Worm (Caenorhabditis elegans) whole organism, young adult: ENCODE data around the gene Y43F8C.7.

Source experiments
- B0261.1 ChIP-seq: sonication (generic microtip); optimal IDR thresholded peaks from 2 replicates; lab custom pipeline; 2016; ENCODE audit warnings: mild to moderate bottlenecking, missing genetic modification characterization, moderate library complexity, missing compliant biosample characterization
- C06A6.2 ChIP-seq: fragments of 200-800 bp; sonication (Bioruptor generic); conservative IDR thresholded peaks from 2 replicates; pipeline ENCODE4 v1.3.6; 2022; ENCODE audit warnings: missing genetic modification characterization, missing compliant biosample characterization
- D2030.7 ChIP-seq: fragments of 200-800 bp; sonication (Bioruptor generic); IDR thresholded peaks from 2 replicates; pipeline ENCODE4 v1.3.6; 2022; ENCODE audit warnings: missing genetic modification reagents, missing genetic modification characterization, missing compliant biosample characterization
- F23B12.7 ChIP-seq: sonication (generic microtip); optimal IDR thresholded peaks from 2 replicates; lab custom pipeline; 2017; ENCODE audit warnings: missing genetic modification characterization, mild to moderate bottlenecking, missing compliant biosample characterization, antibody characterized with exemption, moderate library complexity; ENCODE audit not compliant: insufficient read depth
- F39B2.1 ChIP-seq: fragments of 200-800 bp; sonication (Bioruptor generic); IDR thresholded peaks from 2 replicates; pipeline ENCODE4 v1.3.6; 2022; ENCODE audit warnings: missing genetic modification reagents, missing genetic modification characterization, missing compliant biosample characterization
- T26A5.8 ChIP-seq: sonication (generic microtip); optimal IDR thresholded peaks from 2 replicates; lab custom pipeline; 2016; ENCODE audit warnings: missing genetic modification characterization, missing compliant biosample characterization
- Y53F4B.3 ChIP-seq: fragments of 200-800 bp; sonication (Bioruptor generic); IDR thresholded peaks from 2 replicates; pipeline ENCODE4 v1.3.6; 2022; ENCODE audit warnings: missing genetic modification reagents, missing genetic modification characterization, missing compliant biosample characterization
- Y53G8AR.9 ChIP-seq: fragments of 200-800 bp; sonication (Bioruptor generic); conservative IDR thresholded peaks from 2 replicates; pipeline ENCODE4 v1.3.6; 2022; ENCODE audit warnings: missing genetic modification reagents, missing genetic modification characterization, missing compliant biosample characterization
- bed-1 ChIP-seq: fragments of 200-800 bp; sonication (Bioruptor generic); IDR thresholded peaks from 2 replicates; pipeline ENCODE4 v1.3.6; 2022; ENCODE audit warnings: missing genetic modification reagents, missing genetic modification characterization, missing compliant biosample characterization
- cebp-2 ChIP-seq: fragments of 200-800 bp; sonication (Bioruptor generic); IDR thresholded peaks from 2 replicates; pipeline ENCODE4 v1.3.6; 2022; ENCODE audit warnings: missing genetic modification characterization, missing compliant biosample characterization
- ceh-58 ChIP-seq: fragments of 200-800 bp; sonication (Bioruptor generic); IDR thresholded peaks from 2 replicates; pipeline ENCODE4 v1.3.6; 2022; ENCODE audit warnings: missing genetic modification characterization, missing compliant biosample characterization
- ceh-91 ChIP-seq: fragments of 200-800 bp; sonication (Bioruptor generic); IDR thresholded peaks from 2 replicates; pipeline ENCODE4 v1.3.6; 2022; ENCODE audit warnings: missing genetic modification reagents, missing genetic modification characterization, missing compliant biosample characterization
- egl-18 ChIP-seq: fragments of 200-800 bp; sonication (Bioruptor generic); IDR thresholded peaks from 2 replicates; pipeline ENCODE4 v1.3.6; 2022; ENCODE audit warnings: missing genetic modification reagents, missing genetic modification characterization, missing compliant biosample characterization
- egl-44 ChIP-seq: fragments of 200-800 bp; sonication (Bioruptor generic); IDR thresholded peaks from 2 replicates; pipeline ENCODE4 v1.3.6; 2022; ENCODE audit warnings: missing genetic modification reagents, missing genetic modification characterization, missing compliant biosample characterization
- gei-17 ChIP-seq: fragments of 200-800 bp; sonication (Bioruptor generic); optimal IDR thresholded peaks from 2 replicates; lab custom pipeline; 2018; ENCODE audit warnings: mild to moderate bottlenecking, missing genetic modification characterization, missing compliant biosample characterization
- him-1 ChIP-seq: sonication (generic microtip); optimal IDR thresholded peaks from 2 replicates; lab custom pipeline; 2016; ENCODE audit warnings: missing genotype, missing genetic modification reagents, missing genetic modification characterization, missing compliant biosample characterization
- hmg-20 ChIP-seq: fragments of 200-800 bp; sonication (Bioruptor generic); IDR thresholded peaks from 2 replicates; pipeline ENCODE4 v1.3.6; 2022; ENCODE audit warnings: missing genetic modification reagents, missing genetic modification characterization, missing compliant biosample characterization
- lin-26 ChIP-seq: fragments of 200-800 bp; sonication (Bioruptor generic); IDR thresholded peaks from 2 replicates; pipeline ENCODE4 v1.3.6; 2022; ENCODE audit warnings: missing genetic modification reagents, missing genetic modification characterization, missing compliant biosample characterization
- lin-40 ChIP-seq: sonication (generic microtip); optimal IDR thresholded peaks from 2 replicates; lab custom pipeline; 2016; ENCODE audit warnings: missing genetic modification characterization, mild to moderate bottlenecking, missing compliant biosample characterization, missing genotype, missing genetic modification reagents
- lin-54 ChIP-seq: fragments of 200-800 bp; sonication (Bioruptor generic); optimal IDR thresholded peaks from 2 replicates; lab custom pipeline; 2018; ENCODE audit warnings: mild to moderate bottlenecking, missing genetic modification characterization, missing compliant biosample characterization
- lir-1 ChIP-seq: fragments of 200-800 bp; sonication (Bioruptor generic); conservative IDR thresholded peaks from 2 replicates; pipeline ENCODE4 v1.3.6; 2022; ENCODE audit warnings: missing genetic modification reagents, missing genetic modification characterization, missing compliant biosample characterization
- madf-3 ChIP-seq: fragments of 200-800 bp; sonication (Bioruptor generic); IDR thresholded peaks from 2 replicates; pipeline ENCODE4 v1.3.6; 2022; ENCODE audit warnings: missing genetic modification reagents, missing genetic modification characterization, missing compliant biosample characterization
- madf-8 ChIP-seq: fragments of 200-800 bp; sonication (Bioruptor generic); conservative IDR thresholded peaks from 2 replicates; pipeline ENCODE4 v1.3.6; 2022; ENCODE audit warnings: missing genetic modification reagents, missing genetic modification characterization, missing compliant biosample characterization
- mes-4 ChIP-seq: sonication (generic microtip); optimal IDR thresholded peaks from 2 replicates; lab custom pipeline; 2016; ENCODE audit warnings: missing genotype, missing genetic modification characterization, missing compliant biosample characterization
- nfyb-1 ChIP-seq: fragments of 200-800 bp; sonication (Bioruptor generic); IDR thresholded peaks from 2 replicates; pipeline ENCODE4 v1.3.6; 2022; ENCODE audit warnings: missing genetic modification reagents, missing genetic modification characterization, missing compliant biosample characterization
- nhr-120 ChIP-seq: fragments of 200-800 bp; sonication (Bioruptor generic); IDR thresholded peaks from 2 replicates; pipeline ENCODE4 v1.3.6; 2022; ENCODE audit warnings: missing genetic modification characterization, missing compliant biosample characterization
- nhr-90 ChIP-seq: sonication (generic microtip); optimal IDR thresholded peaks from 2 replicates; lab custom pipeline; 2016; ENCODE audit warnings: missing genotype, mild to moderate bottlenecking, missing genetic modification characterization, missing compliant biosample characterization
- rpc-1 ChIP-seq, 2 experiments: fragments of 150-350 bp in 1 of 2; sonication (generic microtip) in 1 of 2; optimal IDR thresholded peaks; 2 replicates each; lab custom pipeline; 2014 to 2018; ENCODE audit warnings: missing biosample characterization in 1 of 2, missing genetic modification characterization in 1 of 2, missing genetic modification reagents in 1 of 2, missing genotype in 1 of 2
- snpc-3.4 ChIP-seq: sonication (generic microtip); optimal IDR thresholded peaks from 2 replicates; lab custom pipeline; 2017; ENCODE audit warnings: missing genetic modification characterization, mild to moderate bottlenecking, missing compliant biosample characterization, antibody characterized with exemption, moderate library complexity, missing genotype, missing genetic modification reagents
- xnd-1 ChIP-seq: sonication (generic microtip); optimal IDR thresholded peaks from 2 replicates; lab custom pipeline; 2016; ENCODE audit warnings: missing genotype, missing genetic modification reagents, missing genetic modification characterization, missing compliant biosample characterization
- ztf-22 ChIP-seq: fragments of 200-800 bp; sonication (Bioruptor generic); optimal IDR thresholded peaks from 2 replicates; lab custom pipeline; 2018; ENCODE audit warnings: mild to moderate bottlenecking, missing genetic modification characterization, moderate library complexity, missing compliant biosample characterization
- ztf-26 ChIP-seq: sonication (generic microtip); optimal IDR thresholded peaks from 2 replicates; lab custom pipeline; 2017; ENCODE audit warnings: missing genetic modification characterization, missing compliant biosample characterization
- ztf-3 ChIP-seq: fragments of 200-800 bp; sonication (Bioruptor generic); optimal IDR thresholded peaks from 2 replicates; lab custom pipeline; 2018; ENCODE audit warnings: mild to moderate bottlenecking, missing genetic modification characterization, missing compliant biosample characterization

Gene Y43F8C.7

DNA sequence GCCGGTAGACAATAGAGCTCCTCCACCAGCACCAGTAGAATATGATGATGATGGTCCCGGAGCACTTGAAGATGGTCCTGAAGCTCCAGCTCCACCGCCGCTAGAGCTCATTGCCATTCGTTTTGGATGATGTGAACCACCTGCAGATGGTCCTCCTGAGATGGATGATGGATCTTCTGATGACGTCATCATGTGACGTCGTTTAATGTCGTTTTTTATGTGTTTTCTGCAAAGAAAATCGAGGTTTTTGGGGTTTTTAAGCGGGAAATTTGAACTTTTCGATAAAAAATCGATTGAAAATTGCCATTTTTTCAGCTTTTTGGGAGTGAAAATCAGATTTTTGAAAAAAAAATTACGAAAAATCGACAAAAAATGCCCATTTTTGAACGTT, 7.6 kb downstream of the Y43F8C.7 start:
- TF ChIP-seq F39B2.1 (peak; percentile 36; the same call in 1 of the 2 replicates), snpc-3.4 (tag; lab: Kevin White, UChicago) (no peak)

DNA sequence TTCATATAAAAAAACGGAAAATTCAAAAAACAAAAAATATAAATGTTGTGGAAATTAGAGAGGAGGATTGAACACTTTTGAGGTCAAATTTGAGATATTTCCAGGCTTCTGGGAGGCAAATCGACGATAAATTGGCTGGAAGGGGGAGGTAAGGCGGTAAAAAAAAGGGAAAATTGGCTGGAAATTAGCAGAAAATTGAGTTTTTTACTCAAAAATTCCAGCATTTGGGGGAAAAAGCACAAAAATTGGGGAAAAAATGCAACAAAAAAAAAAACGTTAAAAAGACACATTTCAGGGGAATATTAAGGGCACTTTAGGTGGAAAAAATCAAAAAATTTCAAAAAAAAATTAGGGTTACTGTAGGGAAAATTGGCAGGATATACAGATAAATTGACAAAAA, 9.6 kb downstream of the Y43F8C.7 start:
- TF ChIP-seq him-1 (tag; lab: Kevin White, UChicago) (no peak), ztf-3 (GFP tag; lab: Kevin White, UChicago) (no peak), ztf-22 (GFP tag; lab: Kevin White, UChicago) (no peak), xnd-1 (no peak), hmg-20 (GFP tag; lab: Robert Waterston, UW) (no peak), bed-1 (GFP tag; lab: Robert Waterston, UW) (no peak), lin-40 (no peak), ztf-26 (no peak), Y53F4B.3 (GFP tag; lab: Robert Waterston, UW) (no peak), lin-26 (GFP tag; lab: Robert Waterston, UW) (no peak), nhr-90 (tag; lab: Kevin White, UChicago) (no peak), ceh-58 (GFP tag; lab: Robert Waterston, UW) (no peak)

DNA sequence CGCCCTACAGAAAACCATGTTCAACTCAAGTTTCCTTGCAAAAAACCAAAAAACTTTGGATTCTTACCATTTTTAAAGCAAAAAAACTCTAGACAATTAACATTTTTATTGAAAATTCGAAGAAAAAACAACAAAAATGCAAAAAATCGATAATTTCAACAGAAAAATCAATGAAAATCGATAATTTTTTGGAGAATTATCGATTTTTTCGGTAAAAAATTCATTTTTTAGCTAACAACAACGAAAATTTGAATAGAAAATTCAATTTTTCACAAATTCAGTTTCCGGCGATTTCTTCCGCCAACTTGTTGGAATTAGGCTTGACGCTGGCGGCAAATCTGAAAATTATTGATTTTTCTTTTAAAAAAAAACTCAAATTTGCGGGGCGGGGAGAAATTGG, 10.9 kb downstream of the Y43F8C.7 start:
- TF ChIP-seq egl-18 (GFP tag; lab: Robert Waterston, UW) = no peak
- 0 out of 2 replicates have a peak, but pooled peaks have one; percentile 39 for TF ChIP-seq bed-1 (GFP tag; lab: Robert Waterston, UW)

DNA sequence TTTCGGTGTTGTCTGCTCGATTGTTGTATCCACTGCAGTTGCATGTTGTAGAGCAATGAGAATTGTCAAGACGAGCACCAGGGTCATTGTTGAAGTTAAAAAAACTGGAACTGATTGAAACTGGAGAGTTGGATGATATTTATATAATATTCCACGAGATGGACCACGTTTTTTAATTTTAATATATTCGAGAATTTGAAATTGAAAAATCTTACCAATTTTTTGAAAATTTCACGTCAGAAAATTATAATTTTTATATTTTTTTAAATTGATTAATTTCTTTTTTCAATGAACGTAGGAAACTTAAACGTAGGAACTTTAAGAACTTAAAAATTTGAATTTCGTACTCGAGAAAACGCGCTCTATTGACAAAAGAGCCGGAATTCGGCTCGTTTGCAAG, 11.3 kb downstream of the Y43F8C.7 start, which contains the start of gene Y43F8C.5:
Gene Y43F8C.5, minus strand, starts transcription at position 101 of the 400 bp plus-strand sequence.
- TF ChIP-seq F23B12.7 (tag; lab: Kevin White, UChicago) = no peak
- no peak for TF ChIP-seq nhr-120 (GFP tag; lab: Robert Waterston, UW)
- TF ChIP-seq lir-1 = no peak
- TF ChIP-seq egl-44 (GFP tag; lab: Robert Waterston, UW) = no peak
- no peak for TF ChIP-seq rpc-1 (optimal IDR thresholded peaks at IDR 0.05; lab: Kevin White, UChicago)
- no peak for TF ChIP-seq rpc-1 (tag; optimal IDR thresholded peaks at IDR 0.05; lab: Kevin White, UChicago)
- 0 out of 2 replicates have a peak, but pooled peaks have one; percentile 33 for TF ChIP-seq cebp-2 (GFP tag; lab: Robert Waterston, UW)
- TF ChIP-seq gei-17 (GFP tag; lab: Kevin White, UChicago) = no peak
- TF ChIP-seq, all 124 proteins: peak for 1

DNA sequence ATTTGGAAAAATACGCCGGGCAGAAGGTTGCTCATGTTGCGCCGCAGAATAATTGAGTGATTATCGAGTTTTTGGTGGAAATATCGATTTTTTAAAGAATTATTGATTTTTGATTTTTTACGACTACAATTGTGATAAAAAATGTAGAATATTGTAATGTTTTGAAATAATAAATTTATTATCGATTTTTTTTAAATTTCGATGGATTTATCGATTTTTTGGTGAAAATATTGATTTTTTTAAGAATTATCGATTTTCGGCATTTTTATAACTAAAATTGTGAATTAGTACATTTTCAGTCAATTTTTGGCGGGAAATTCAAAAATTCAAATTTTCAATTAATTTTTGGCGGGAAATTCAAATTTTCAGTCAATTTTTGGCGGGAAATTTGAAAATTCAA, 13.3 kb downstream of the Y43F8C.7 start:
- TF ChIP-seq C06A6.2 (no peak), Y53G8AR.9 (GFP tag; lab: Robert Waterston, UW) (no peak), ceh-91 (GFP tag; lab: Robert Waterston, UW) (no peak), T26A5.8 (tag; lab: Kevin White, UChicago) (no peak), D2030.7 (GFP tag; lab: Robert Waterston, UW) (no peak), nfyb-1 (no peak), mes-4 (no peak), madf-8 (GFP tag; lab: Robert Waterston, UW) (no peak), B0261.1 (no peak), lin-54 (GFP tag; lab: Kevin White, UChicago) (no peak), madf-3 (GFP tag; lab: Robert Waterston, UW) (no peak)
